Fruit fly (Drosophila melanogaster): ENCODE measurements around the gene CG14823.

Gene CG14823

DNA sequence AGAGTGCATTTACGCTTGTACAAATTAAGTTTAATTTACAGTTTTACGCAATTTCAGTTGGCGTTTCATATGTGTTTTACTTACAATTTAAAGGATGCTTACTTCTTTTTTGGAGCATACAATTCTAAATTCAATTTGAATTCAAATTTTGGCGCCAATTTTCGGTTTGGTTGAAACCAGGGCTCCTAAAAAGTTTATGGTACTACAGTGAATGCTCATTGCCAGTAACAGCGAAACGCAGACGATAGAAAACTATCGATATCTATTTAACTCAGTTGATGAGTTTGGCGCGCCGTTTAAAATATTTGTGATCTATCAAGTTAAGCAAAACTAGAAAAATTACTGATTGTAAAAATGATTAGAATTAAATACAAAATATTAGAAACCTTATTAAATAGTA lies 27.9 kb downstream of the CG14823 start (continued):
- TF ChIP-seq Ada2b (GFP tag; IDR thresholded peaks at IDR 0.05): no peak
- TF ChIP-seq gsb-n (tag; optimal IDR thresholded peaks at IDR 0.05): no peak
- no peak for TF ChIP-seq wdn (GFP tag; IDR thresholded peaks at IDR 0.05)
- TF ChIP-seq CG6175 (GFP tag; IDR thresholded peaks at IDR 0.05): no peak
- TF ChIP-seq bbx (GFP tag; IDR thresholded peaks at IDR 0.05; ENCODE audit: partially characterized antibody): peak; percentile 56
- no peak for TF ChIP-seq dimm (GFP tag; IDR thresholded peaks at IDR 0.05)
- no peak for TF ChIP-seq CG2875 (GFP tag; optimal IDR thresholded peaks at IDR 0.05)
- TF ChIP-seq CG10209 (GFP tag; optimal IDR thresholded peaks at IDR 0.05): no peak
- TF ChIP-seq salm (tag; optimal IDR thresholded peaks at IDR 0.05): no peak
- no peak for TF ChIP-seq Atf-2 (GFP tag; optimal IDR thresholded peaks at IDR 0.05)
- no peak for TF ChIP-seq CG32767 (GFP tag; IDR thresholded peaks at IDR 0.05)
- TF ChIP-seq so (GFP tag; IDR thresholded peaks at IDR 0.05): no peak
- TF ChIP-seq CG30020 (tag; optimal IDR thresholded peaks at IDR 0.05): no peak
- TF ChIP-seq her (GFP tag; optimal IDR thresholded peaks at IDR 0.05): no peak
- no peak for TF ChIP-seq Hr39 (optimal IDR thresholded peaks at IDR 0.05)
- TF ChIP-seq ato (GFP tag; IDR thresholded peaks at IDR 0.05; ENCODE audit: partially characterized antibody): peak; percentile 58; the same call in 1 of the 2 replicates
- peak; percentile 69 for TF ChIP-seq Dll (GFP tag; IDR thresholded peaks at IDR 0.05; ENCODE audit: partially characterized antibody)
- TF ChIP-seq CG10543 (GFP tag; optimal IDR thresholded peaks at IDR 0.05): no peak
- peak; percentile 57; the same call in 2 of the 3 replicates for TF ChIP-seq Doc3 (GFP tag; IDR thresholded peaks at IDR 0.05; ENCODE audit: partially characterized antibody)
- TF ChIP-seq Bteb2 (GFP tag; optimal IDR thresholded peaks at IDR 0.05): no peak
- no peak for TF ChIP-seq CG14860 (GFP tag; IDR thresholded peaks at IDR 0.05; ENCODE audit: partially characterized antibody)
- TF ChIP-seq CG2202 (tag; optimal IDR thresholded peaks at IDR 0.05): no peak
- TF ChIP-seq ttk (GFP tag; IDR thresholded peaks at IDR 0.05): no peak
- TF ChIP-seq CG17829 (tag; optimal IDR thresholded peaks at IDR 0.05): no peak
- no peak for TF ChIP-seq Rx (GFP tag; IDR thresholded peaks at IDR 0.05)
- no peak for TF ChIP-seq Dfd (GFP tag; optimal IDR thresholded peaks at IDR 0.05)
- TF ChIP-seq zf30C (GFP tag; optimal IDR thresholded peaks at IDR 0.05): no peak
- no peak for TF ChIP-seq CG10979 (tag; optimal IDR thresholded peaks at IDR 0.05)
- no peak for TF ChIP-seq CG8290 (GFP tag; optimal IDR thresholded peaks at IDR 0.05)
- no peak for TF ChIP-seq CG8290 (tag; optimal IDR thresholded peaks at IDR 0.05)
- no peak for TF ChIP-seq Med (GFP tag)
- no peak for TF ChIP-seq tup (GFP tag; optimal IDR thresholded peaks at IDR 0.05)
- peak; percentile 38; the same call in 2 of the 3 replicates for TF ChIP-seq Opbp (GFP tag; IDR thresholded peaks at IDR 0.05; ENCODE audit: partially characterized antibody)
- TF ChIP-seq unc-4 (GFP tag; IDR thresholded peaks at IDR 0.05; ENCODE audit: partially characterized antibody): peak; percentile 67
- TF ChIP-seq HLH54F (GFP tag; optimal IDR thresholded peaks at IDR 0.05): no peak
- peak; percentile 56 for TF ChIP-seq CG34224 (GFP tag; IDR thresholded peaks at IDR 0.05; ENCODE audit: partially characterized antibody)
- TF ChIP-seq ham (GFP tag; IDR thresholded peaks at IDR 0.05): no peak
- peak; percentile 55 for TF ChIP-seq tna (GFP tag; IDR thresholded peaks at IDR 0.05; ENCODE audit: partially characterized antibody)
- TF ChIP-seq CG2199 (GFP tag; IDR thresholded peaks at IDR 0.05): no peak
- peak; percentile 73 for TF ChIP-seq Bgb (GFP tag; IDR thresholded peaks at IDR 0.05; ENCODE audit: partially characterized antibody)
- TF ChIP-seq maf-S (GFP tag; optimal IDR thresholded peaks at IDR 0.05): no peak
- TF ChIP-seq Deaf1 (tag; optimal IDR thresholded peaks at IDR 0.05): no peak
- TF ChIP-seq Atf6 (GFP tag; IDR thresholded peaks at IDR 0.05): no peak

Measured in whole organism, embryonic.